Worm (Caenorhabditis elegans): ENCODE data around the gene F12E12.2.

F12E12.2 gene

ce11 chrII:3773130-3773529 lies 33.4 kb downstream of the F12E12.2 start, which contains the start of gene T24E12.10:
Gene T24E12.10, minus strand, starts transcription at chrII:3773230.
- TF ChIP-seq blmp-1 (tag; optimal IDR thresholded peaks at IDR 0.05) = no peak
- TF ChIP-seq ceh-43 (GFP tag; optimal IDR thresholded peaks at IDR 0.05) = no peak
- no peak for TF ChIP-seq nhr-12 (tag; optimal IDR thresholded peaks at IDR 0.05)
- no peak for TF ChIP-seq elt-3 (tag; optimal IDR thresholded peaks at IDR 0.05)
- TF ChIP-seq unc-39 (tag; optimal IDR thresholded peaks at IDR 0.05) = no peak
- no peak for TF ChIP-seq lin-13 (tag; optimal IDR thresholded peaks at IDR 0.05)
- TF ChIP-seq drap-1 (GFP tag; optimal IDR thresholded peaks at IDR 0.05) = no peak
- no peak for TF ChIP-seq nhr-237 (tag; optimal IDR thresholded peaks at IDR 0.05)
- no peak for TF ChIP-seq sptf-1 (tag; optimal IDR thresholded peaks at IDR 0.05)
- TF ChIP-seq lsy-2 (tag; optimal IDR thresholded peaks at IDR 0.05) = no peak
- no peak for TF ChIP-seq mls-2 (tag; optimal IDR thresholded peaks at IDR 0.05)
- TF ChIP-seq ceh-39 (tag; optimal IDR thresholded peaks at IDR 0.05) = no peak
- no peak for TF ChIP-seq nhr-28 (tag; optimal IDR thresholded peaks at IDR 0.05)
- TF ChIP-seq ces-1 (GFP tag; optimal IDR thresholded peaks at IDR 0.05) = no peak
- TF ChIP-seq sem-2 (GFP tag; optimal IDR thresholded peaks at IDR 0.05) = no peak
- no peak for TF ChIP-seq nhr-2 (tag; optimal IDR thresholded peaks at IDR 0.05)
- TF ChIP-seq M03D4.4 (tag; optimal IDR thresholded peaks at IDR 0.05) = no peak
- TF ChIP-seq pha-4 (tag; optimal IDR thresholded peaks at IDR 0.05) = no peak
- TF ChIP-seq flh-1 (GFP tag; optimal IDR thresholded peaks at IDR 0.05) = no peak
- TF ChIP-seq tbx-8 (GFP tag; optimal IDR thresholded peaks at IDR 0.05) = no peak

ce11 chrII:3775719-3776118 lies 36.0 kb downstream of the F12E12.2 start, which contains the start of gene T24E12.3:
Gene T24E12.3, plus strand, starts transcription at chrII:3776019.
- no peak for TF ChIP-seq mep-1 (tag; optimal IDR thresholded peaks at IDR 0.05)
- no peak for TF ChIP-seq mab-5 (tag; optimal IDR thresholded peaks at IDR 0.05)
- no peak for TF ChIP-seq lin-13 (tag; optimal IDR thresholded peaks at IDR 0.05)
- TF ChIP-seq flh-1 (GFP tag; optimal IDR thresholded peaks at IDR 0.05) = no peak
- TF ChIP-seq ztf-11 (tag; optimal IDR thresholded peaks at IDR 0.05) = no peak
- no peak for TF ChIP-seq cnd-1 (tag; optimal IDR thresholded peaks at IDR 0.05)
- no peak for TF ChIP-seq snpc-4 (tag; optimal IDR thresholded peaks at IDR 0.05)
- TF ChIP-seq M03D4.4 (tag; optimal IDR thresholded peaks at IDR 0.05) = no peak
- TF ChIP-seq nhr-12 (tag; optimal IDR thresholded peaks at IDR 0.05) = no peak
- no peak for TF ChIP-seq bed-3 (GFP tag; optimal IDR thresholded peaks at IDR 0.05)
- no peak for TF ChIP-seq nhr-237 (tag; optimal IDR thresholded peaks at IDR 0.05)
- TF ChIP-seq ces-1 (GFP tag; optimal IDR thresholded peaks at IDR 0.05) = no peak
- no peak for TF ChIP-seq lsy-2 (tag; optimal IDR thresholded peaks at IDR 0.05)
- TF ChIP-seq blmp-1 (tag; optimal IDR thresholded peaks at IDR 0.05) = no peak
- no peak for TF ChIP-seq elt-3 (tag; optimal IDR thresholded peaks at IDR 0.05)

ce11 chrII:3777802-3778201 lies 38.1 kb downstream of the F12E12.2 start:
- TF ChIP-seq drap-1 (GFP tag; optimal IDR thresholded peaks at IDR 0.05) (no peak), M03D4.4 (tag; optimal IDR thresholded peaks at IDR 0.05) (no peak), lin-13 (tag; optimal IDR thresholded peaks at IDR 0.05) (no peak), sem-2 (GFP tag; optimal IDR thresholded peaks at IDR 0.05) (no peak), ces-1 (GFP tag; optimal IDR thresholded peaks at IDR 0.05) (no peak), nhr-12 (tag; optimal IDR thresholded peaks at IDR 0.05) (no peak), unc-120 (tag; optimal IDR thresholded peaks at IDR 0.05; ENCODE audit: poor library complexity, severe bottlenecking) (no peak), nhr-237 (tag; optimal IDR thresholded peaks at IDR 0.05) (no peak), unc-39 (tag; optimal IDR thresholded peaks at IDR 0.05) (no peak), ceh-39 (tag; optimal IDR thresholded peaks at IDR 0.05) (no peak), mep-1 (tag; optimal IDR thresholded peaks at IDR 0.05) (no peak), ceh-83 (GFP tag; optimal IDR thresholded peaks at IDR 0.05) (no peak), elt-1 (tag; optimal IDR thresholded peaks at IDR 0.05; ENCODE audit: borderline replicate concordance, insufficient read depth) (no peak), ztf-11 (tag; optimal IDR thresholded peaks at IDR 0.05) (no peak), mab-5 (tag; optimal IDR thresholded peaks at IDR 0.05) (no peak), ham-2 (GFP tag; optimal IDR thresholded peaks at IDR 0.05) (no peak), flh-1 (GFP tag; optimal IDR thresholded peaks at IDR 0.05) (no peak), nhr-2 (tag; optimal IDR thresholded peaks at IDR 0.05) (no peak), blmp-1 (tag; optimal IDR thresholded peaks at IDR 0.05) (no peak), unc-62 (GFP tag; optimal IDR thresholded peaks at IDR 0.05) (no peak)

- TF ChIP-seq nhr-237 (tag; optimal IDR thresholded peaks at IDR 0.05) = no peak
- no peak for TF ChIP-seq unc-120 (tag; optimal IDR thresholded peaks at IDR 0.05; ENCODE audit: poor library complexity, severe bottlenecking)
- no peak for TF ChIP-seq nhr-2 (tag; optimal IDR thresholded peaks at IDR 0.05)
- no peak for TF ChIP-seq mab-5 (tag; optimal IDR thresholded peaks at IDR 0.05)
- no peak for TF ChIP-seq sptf-1 (tag; optimal IDR thresholded peaks at IDR 0.05)
- no peak for TF ChIP-seq lin-13 (tag; optimal IDR thresholded peaks at IDR 0.05)
- TF ChIP-seq lsy-2 (tag; optimal IDR thresholded peaks at IDR 0.05) = no peak
Observed at ce11 chrII:3779463-3779862, 39.7 kb downstream of the F12E12.2 start, which contains the start of gene T24E12.11. Gene T24E12.11, minus strand, starts transcription at chrII:3779563.
